Fruit fly (Drosophila melanogaster) Kc167 (cell line): Measurements from ENCODE around the gene rdgA.

Experiments
- Myc ChIP-seq: fragments of >200 bp; optimal IDR thresholded peaks from 2 replicates; lab custom pipeline; 2017; ENCODE audit warnings: missing external identifiers
- Sin3A ChIP-seq: fragments of >200 bp; optimal IDR thresholded peaks from 2 replicates; lab custom pipeline; 2018; ENCODE audit warnings: missing external identifiers
- h ChIP-seq: fragments of >200 bp; optimal IDR thresholded peaks from 3 replicates; lab custom pipeline; 2018; ENCODE audit warnings: missing external identifiers
- insv ChIP-seq: fragments of >200 bp; optimal IDR thresholded peaks from 3 replicates; lab custom pipeline; 2018; ENCODE audit warnings: missing external identifiers
- psq ChIP-seq: fragments of >200 bp; optimal IDR thresholded peaks from 2 replicates; lab custom pipeline; 2017; ENCODE audit warnings: missing external identifiers
- ttk ChIP-seq: sonication (Bioruptor generic); optimal IDR thresholded peaks from 2 replicates; lab custom pipeline; 2017; ENCODE audit warnings: missing external identifiers

Gene rdgA

DNA sequence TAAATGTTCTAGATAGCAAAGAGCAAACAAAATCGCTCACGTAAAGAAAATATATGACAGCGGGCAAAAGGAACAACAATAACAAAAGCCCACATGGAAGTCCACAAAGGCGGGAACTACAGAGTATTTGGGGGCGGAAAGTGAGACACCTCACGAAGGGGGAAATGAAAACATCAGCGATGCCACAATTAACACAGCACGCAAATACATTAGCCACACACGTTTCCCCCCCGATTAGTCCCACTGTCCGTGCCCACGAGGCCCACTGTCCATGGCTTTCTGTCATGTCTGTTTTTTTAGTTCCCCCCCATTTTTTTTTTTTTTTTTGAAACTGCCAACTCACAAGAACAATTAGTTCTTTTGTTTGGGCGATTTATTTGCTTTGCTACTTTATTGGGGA is 22.9 kb upstream of the rdgA start:
- no peak for TF ChIP-seq psq
- TF ChIP-seq insv (lab: Kevin White, UChicago): no peak
- no peak for TF ChIP-seq Sin3A (lab: Kevin White, UChicago)
- TF ChIP-seq h (lab: Kevin White, UChicago): no peak
- TF ChIP-seq ttk: no peak
- no peak for TF ChIP-seq Myc

DNA sequence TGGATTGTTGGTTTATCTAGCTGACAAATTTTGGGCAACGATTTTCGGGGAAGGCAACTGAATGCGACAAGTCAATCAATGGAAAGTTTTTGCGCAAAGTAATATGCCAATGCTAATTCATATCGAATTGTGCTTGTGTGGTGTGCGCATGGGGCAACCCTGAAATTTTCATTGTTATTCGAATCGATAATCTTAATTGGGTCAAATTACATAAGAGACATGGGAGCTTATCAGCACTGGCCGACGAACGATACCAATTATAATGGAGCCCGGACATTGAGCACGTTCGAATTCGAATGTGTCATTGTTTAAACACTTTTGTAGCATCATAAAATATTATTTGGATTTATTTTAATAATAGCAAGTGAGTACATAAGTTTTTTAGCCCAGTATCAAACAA is 22.2 kb upstream of the rdgA start:
- TF ChIP-seq h (lab: Kevin White, UChicago) (no peak), Sin3A (lab: Kevin White, UChicago) (no peak), psq (no peak), ttk (no peak), insv (lab: Kevin White, UChicago) (no peak), Myc (no peak)

- TF ChIP-seq Sin3A (lab: Kevin White, UChicago) (no peak), psq (no peak)
These were observed 21.7 kb upstream of the rdgA start for dm6 chrX:8885177-8885576.

DNA sequence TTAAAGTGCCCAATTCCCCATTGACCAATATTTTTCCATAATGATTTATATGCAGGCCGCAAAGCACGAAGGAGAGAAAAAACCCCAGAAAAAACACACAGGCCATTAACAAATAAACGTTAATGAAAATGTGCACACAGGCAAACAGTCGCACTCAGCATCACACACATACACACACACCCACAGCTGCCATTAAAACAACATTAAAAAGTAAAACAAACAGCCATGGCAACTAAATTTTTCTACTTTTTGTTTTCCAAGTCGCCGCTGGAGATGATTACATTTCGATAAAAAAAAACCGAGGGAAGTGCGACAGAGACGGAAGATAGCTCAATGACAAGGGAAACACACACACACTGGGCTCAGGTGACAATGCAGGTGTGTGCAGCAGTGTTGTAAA is 19.5 kb upstream of the rdgA start:
- TF ChIP-seq insv (lab: Kevin White, UChicago) (no peak), Myc (no peak), Sin3A (lab: Kevin White, UChicago) (no peak), ttk (no peak), psq (no peak), h (lab: Kevin White, UChicago) (no peak)

DNA sequence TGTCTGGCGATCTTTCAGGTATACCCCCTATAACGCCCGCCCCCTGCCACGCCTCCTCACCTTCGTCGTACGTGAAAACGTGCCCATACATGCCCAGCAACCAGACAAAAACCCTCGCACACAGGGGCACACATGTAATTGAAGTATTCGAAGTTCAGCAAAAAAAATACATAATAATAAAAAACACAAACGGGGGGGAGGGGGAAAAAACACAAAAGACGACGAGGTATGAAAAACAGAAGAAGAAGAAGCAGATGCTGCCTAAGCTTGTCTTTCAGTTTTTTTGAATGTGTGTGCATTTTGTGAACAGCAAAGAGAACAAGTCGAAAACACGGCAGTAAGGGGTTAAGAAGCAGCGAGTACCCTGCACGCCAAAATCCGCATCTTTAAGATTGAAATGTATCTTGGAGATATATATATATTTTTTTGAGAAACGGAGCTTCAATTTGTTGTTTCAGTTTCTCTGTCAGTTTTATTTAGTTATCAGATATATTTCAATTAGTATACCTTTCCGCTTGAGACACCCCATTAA is 17.9 kb upstream of the rdgA start:
- no peak for TF ChIP-seq Sin3A (lab: Kevin White, UChicago)
- TF ChIP-seq insv (lab: Kevin White, UChicago): no peak
- TF ChIP-seq ttk: no peak
- no peak for TF ChIP-seq psq
- no peak for TF ChIP-seq Myc
- no peak for TF ChIP-seq h (lab: Kevin White, UChicago)

DNA sequence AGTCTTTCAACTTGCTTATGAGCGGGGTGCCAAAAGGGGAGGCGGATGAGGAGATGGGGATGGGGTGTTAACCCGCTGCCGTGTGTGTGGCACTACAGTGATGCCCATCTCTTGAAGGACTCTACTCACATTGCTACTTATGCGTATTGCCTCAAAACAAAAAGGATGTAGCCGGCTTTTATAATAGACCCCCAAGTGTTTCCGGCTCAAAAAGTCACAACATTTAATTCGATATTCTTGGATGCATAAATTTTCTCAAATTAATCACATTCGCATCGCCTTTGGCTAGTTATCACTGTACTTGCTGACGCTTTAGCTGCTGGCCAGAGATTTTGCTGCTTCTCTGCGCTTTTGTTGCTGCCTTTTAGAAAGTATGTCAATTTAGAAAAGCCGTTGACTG is 15.9 kb upstream of the rdgA start:
- TF ChIP-seq ttk: no peak

- TF ChIP-seq insv (lab: Kevin White, UChicago): no peak
- no peak for TF ChIP-seq Myc
- TF ChIP-seq ttk: no peak
- TF ChIP-seq h (lab: Kevin White, UChicago): no peak
- TF ChIP-seq Sin3A (lab: Kevin White, UChicago): no peak
- no peak for TF ChIP-seq psq
These were observed 15.1 kb upstream of the rdgA start for dm6 chrX:8891565-8892276.

DNA sequence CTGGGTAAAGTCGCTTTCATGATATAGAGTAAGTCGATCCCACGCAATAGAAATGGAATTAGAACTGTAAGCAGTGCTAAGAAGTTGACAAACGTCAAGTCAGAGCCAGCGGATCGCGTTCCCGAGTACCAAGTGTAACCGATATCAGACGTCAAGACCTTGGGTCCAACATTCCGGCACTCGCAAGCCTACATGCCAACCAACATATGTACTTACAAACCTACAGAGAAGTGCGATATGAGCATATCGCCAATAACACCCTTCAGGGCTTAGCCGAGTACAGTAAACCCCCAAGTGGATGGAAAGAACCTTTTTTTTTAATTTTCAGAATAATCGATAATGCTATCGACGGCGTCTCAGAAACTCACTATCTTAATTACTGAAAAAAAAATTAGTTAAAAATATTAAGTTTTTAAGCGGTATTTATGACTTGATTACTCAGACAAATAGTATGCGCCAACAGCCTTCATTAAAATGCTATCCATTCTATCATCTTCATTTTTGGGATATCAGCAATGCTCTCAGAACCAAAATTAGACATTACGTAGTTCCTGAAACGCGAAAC is 14.3 kb upstream of the rdgA start:
- TF ChIP-seq Sin3A (lab: Kevin White, UChicago) (no peak), insv (lab: Kevin White, UChicago) (no peak), psq (no peak), h (lab: Kevin White, UChicago) (no peak), Myc (no peak), ttk (no peak)

DNA sequence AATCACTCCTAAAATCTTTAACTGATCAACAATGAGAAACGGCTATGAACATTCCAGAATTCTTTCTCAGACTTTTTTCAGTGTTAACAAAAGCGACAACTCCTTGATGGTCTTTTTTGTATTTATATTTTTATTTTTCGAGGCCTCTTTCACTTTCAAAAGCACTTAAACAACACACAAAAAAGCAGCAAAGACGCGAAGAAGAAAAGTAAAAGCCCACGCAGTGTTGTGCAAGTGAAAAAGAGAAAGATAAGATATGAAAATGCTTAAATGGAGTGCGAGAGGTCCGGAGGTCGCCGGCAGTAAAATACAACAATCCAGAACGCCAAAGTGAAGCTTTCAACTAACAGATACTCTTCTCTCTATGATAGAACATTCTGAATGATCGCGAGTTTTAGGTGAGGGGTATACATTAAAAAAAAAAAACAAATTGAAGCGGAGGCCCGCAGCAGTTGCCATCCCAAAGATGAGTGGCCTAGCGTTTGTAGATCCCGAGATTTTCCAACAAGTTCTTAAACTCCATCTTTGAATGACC is 13.4 kb upstream of the rdgA start:
- TF ChIP-seq insv (lab: Kevin White, UChicago): no peak
- TF ChIP-seq psq: no peak
- no peak for TF ChIP-seq Sin3A (lab: Kevin White, UChicago)
- TF ChIP-seq h (lab: Kevin White, UChicago): no peak
- TF ChIP-seq ttk: no peak
- TF ChIP-seq Myc: no peak

DNA sequence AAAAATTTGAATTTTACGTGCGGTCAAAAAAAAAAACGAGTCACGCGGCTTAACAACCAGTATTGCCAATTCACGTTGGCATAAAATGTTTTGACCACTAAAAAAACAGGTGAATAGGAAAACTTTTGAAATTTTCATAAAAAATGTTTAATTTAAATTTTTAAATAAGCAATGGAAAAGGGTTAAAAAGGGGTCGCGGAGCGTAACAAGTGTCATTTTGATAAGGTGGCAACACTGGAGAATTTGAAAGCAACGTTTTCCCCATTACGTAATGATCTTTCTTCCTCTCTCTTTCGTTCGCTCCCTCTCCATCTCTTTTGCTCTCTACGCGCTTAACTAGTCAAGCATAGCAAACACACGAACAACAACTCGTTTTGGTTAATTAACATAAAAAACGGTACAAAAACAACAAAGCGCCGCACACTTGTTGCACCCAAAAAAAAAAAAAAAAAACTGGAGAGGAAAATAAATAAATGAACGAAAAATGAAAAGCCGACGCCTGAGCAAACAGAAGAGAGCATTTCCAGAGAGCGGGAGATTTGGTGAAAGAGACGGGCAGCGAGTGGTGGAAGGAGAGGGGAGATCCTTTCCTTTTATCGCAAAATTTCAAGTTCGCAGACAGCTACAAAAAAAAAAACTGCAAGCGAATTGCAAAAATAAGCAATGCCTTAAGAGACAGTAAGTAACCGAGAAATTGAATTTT is 12.4 kb upstream of the rdgA start:
- TF ChIP-seq ttk (no peak), psq (no peak), insv (lab: Kevin White, UChicago) (no peak), h (lab: Kevin White, UChicago) (no peak), Myc (no peak), Sin3A (lab: Kevin White, UChicago) (no peak)

DNA sequence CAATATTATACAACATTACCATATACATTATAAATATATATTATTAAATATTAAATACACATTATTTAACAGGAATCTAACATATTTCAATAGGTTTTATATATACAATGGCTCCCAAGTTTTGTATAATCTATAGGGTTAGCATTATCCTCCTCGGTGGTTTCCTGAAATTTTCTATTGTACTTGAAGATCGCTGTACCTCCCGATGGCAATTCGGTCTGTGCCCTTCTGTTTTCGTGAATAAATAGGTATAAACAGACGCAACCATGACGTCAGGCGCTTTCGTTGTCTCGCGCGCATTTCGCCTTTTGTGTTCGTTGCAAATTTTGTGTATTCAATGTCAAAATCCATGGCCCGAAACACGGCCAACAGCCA is 11.9 kb upstream of the rdgA start:
- no peak for TF ChIP-seq Sin3A (lab: Kevin White, UChicago)
- TF ChIP-seq insv (lab: Kevin White, UChicago): no peak
- no peak for TF ChIP-seq ttk
- no peak for TF ChIP-seq psq
- no peak for TF ChIP-seq Myc
- no peak for TF ChIP-seq h (lab: Kevin White, UChicago)

DNA sequence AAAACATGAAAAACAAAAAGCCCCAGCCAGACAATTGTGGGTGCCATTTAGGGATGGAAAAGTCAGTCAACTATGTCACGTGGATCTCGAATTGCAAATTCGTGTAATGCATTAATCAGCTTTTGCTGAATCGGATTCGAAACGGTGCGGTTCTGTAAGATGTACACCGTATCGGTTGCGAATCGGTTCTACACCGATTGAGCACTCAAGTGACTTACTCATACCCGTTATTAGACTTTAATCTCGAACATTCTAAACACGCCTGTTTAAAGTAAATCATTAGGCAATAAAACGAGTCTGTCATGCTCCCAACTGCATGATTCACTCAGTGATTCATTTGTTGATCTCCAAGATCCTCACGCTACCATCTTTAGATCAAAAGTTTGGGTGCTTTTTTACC is 11.5 kb upstream of the rdgA start:
- TF ChIP-seq Myc (no peak), insv (lab: Kevin White, UChicago) (no peak), Sin3A (lab: Kevin White, UChicago) (no peak), ttk (no peak), h (lab: Kevin White, UChicago) (no peak), psq (no peak)

DNA sequence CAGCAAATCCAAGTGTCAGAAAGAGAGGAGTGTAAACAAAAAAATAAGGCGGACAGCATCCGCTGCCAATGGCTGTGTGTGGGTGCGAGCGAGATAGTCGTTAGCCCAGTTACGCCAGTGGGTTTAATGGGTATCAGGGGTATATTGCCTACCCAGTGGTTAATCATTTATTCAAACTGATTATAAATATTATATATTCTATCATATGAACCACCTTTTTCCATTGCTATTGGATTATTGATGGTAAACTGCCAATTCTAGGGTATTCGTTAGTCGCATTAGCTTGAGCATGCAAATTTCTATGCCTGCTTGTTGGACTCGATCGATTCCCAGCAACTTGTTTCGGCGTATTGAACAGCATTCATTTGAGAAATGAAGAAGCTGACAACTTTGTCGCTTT is 10.8 kb upstream of the rdgA start:
- no peak for TF ChIP-seq Myc
